Fruit fly (Drosophila melanogaster): ENCODE data around the gene Adi1.

DNA sequence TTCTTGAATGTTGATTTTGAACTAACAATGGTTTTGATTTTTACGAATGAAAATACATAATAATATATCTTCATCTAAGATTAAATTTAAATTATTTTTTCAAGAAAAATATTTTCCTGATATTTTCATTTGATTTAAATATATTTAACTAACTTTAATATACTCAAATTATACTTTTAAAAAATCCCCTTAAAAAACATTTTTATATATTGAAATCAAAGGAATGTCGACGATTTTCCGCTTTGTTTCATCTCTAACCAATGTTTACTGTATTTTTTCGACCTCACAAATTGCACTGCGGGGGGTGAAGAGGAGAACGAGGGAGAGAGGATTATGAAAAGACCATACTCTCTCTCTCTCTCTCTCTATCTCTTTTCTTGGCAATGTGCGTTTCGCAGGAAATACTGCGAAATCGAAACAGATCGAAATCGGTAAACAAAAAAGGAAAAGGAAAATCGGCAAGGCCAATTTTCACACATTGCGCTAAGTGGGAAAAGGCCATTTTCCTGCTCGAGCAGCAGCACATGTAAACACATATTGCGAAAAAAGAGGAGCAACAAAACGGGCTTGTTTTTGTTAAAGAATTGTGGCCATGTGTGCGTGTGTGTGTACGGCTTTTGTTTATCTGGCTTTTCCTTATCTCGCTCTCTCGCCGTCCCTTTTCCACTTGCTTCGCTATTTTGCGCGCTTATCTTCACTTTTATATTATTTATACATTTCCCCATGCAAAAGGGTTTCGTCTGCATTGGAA lies 3.0 kb upstream of the Adi1 start:
- TF ChIP-seq CG8924 (tag; optimal IDR thresholded peaks at IDR 0.05) (no peak), Gug (GFP tag; IDR thresholded peaks at IDR 0.05) (no peak), cato (GFP tag; optimal IDR thresholded peaks at IDR 0.05; ENCODE audit: borderline replicate concordance) (no peak), CG15514 (GFP tag; optimal IDR thresholded peaks at IDR 0.05) (no peak), CG5180 (GFP tag; optimal IDR thresholded peaks at IDR 0.05) (no peak)
